Worm (Caenorhabditis elegans) whole organism, midembryonic: ENCODE data around the gene shw-3.

ENCODE experiments used
- T22C8.4 ChIP-seq: fragments of 200-800 bp; sonication (Bioruptor generic); IDR thresholded peaks from 2 replicates; pipeline ENCODE4 v1.3.6; 2022; ENCODE audit warnings: missing genetic modification characterization, missing compliant biosample characterization
- flt-1 ChIP-seq: fragments of 200-800 bp; sonication (Bioruptor generic); IDR thresholded peaks from 2 replicates; pipeline ENCODE4 v1.3.6; 2022; ENCODE audit warnings: missing genetic modification characterization, missing compliant biosample characterization
- med-1 ChIP-seq: sonication (generic microtip); optimal IDR thresholded peaks from 2 replicates; lab custom pipeline; 2017; ENCODE audit warnings: missing genetic modification characterization, mild to moderate bottlenecking, missing compliant biosample characterization, antibody characterized with exemption, missing genetic modification reagents; ENCODE audit not compliant: insufficient read depth
- ref-1 ChIP-seq: fragments of 200-800 bp; sonication (Bioruptor generic); conservative IDR thresholded peaks from 2 replicates; pipeline ENCODE4 v1.3.6; 2022; ENCODE audit warnings: missing genetic modification reagents, missing genetic modification characterization, missing compliant biosample characterization
- ztf-29 ChIP-seq: fragments of 200-800 bp; sonication (Bioruptor generic); IDR thresholded peaks from 2 replicates; pipeline ENCODE4 v1.3.6; 2022; ENCODE audit warnings: missing genetic modification reagents, missing genetic modification characterization, missing compliant biosample characterization

- TF ChIP-seq ztf-29 (no peak), flt-1 (GFP tag; lab: Robert Waterston, UW) (no peak), med-1 (GFP tag; lab: Kevin White, UChicago) (no peak), T22C8.4 (no peak), ref-1 (no peak)
These were observed 49.9 kb downstream of the shw-3 start, which contains the start of gene T16G1.6 for ce11 chrV:12937098-12937497.
